Worm (Caenorhabditis elegans): ENCODE data around the gene C26B9.5.
A peak's percentile ranks its signal among the peaks of the same experiment; 100 is the strongest.

C26B9.5 gene

DNA sequence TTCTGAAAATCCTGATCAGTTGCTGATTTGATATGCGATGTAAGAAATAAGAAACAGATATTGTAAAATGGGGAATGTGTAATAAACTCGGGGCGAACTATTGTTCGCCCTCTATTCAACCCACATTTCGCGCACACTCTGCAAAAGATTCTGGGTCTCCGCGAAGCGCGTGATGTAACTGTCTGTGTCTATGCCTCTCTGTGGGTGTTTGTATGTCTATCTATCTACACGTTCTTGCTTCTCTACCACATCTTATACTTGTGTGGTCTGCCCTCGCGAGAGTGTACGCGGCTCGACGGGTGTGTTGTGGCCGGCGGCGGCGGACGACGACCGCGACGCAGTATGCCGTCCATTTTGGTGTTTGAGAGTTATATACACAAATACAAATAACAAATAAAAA is 7.2 kb downstream of the C26B9.5 start (continued):
- TF ChIP-seq crh-2 (tag; optimal IDR thresholded peaks at IDR 0.05) (peak; percentile 77), nhr-11 (tag; optimal IDR thresholded peaks at IDR 0.05) (no peak), elt-3 (tag; optimal IDR thresholded peaks at IDR 0.05) (no peak), nhr-21 (tag; optimal IDR thresholded peaks at IDR 0.05) (peak; percentile 35), lsy-2 (tag; optimal IDR thresholded peaks at IDR 0.05) (peak in 1 of 2 experiments; percentile 62), R02D3.7 (tag; optimal IDR thresholded peaks at IDR 0.05) (no peak), unc-39 (tag; optimal IDR thresholded peaks at IDR 0.05) (no peak), blmp-1 (tag; optimal IDR thresholded peaks at IDR 0.05; ENCODE audit: insufficient read depth) (no peak), alr-1 (tag; optimal IDR thresholded peaks at IDR 0.05) (no peak), unc-55 (GFP tag; optimal IDR thresholded peaks at IDR 0.05) (peak; percentile 77)

DNA sequence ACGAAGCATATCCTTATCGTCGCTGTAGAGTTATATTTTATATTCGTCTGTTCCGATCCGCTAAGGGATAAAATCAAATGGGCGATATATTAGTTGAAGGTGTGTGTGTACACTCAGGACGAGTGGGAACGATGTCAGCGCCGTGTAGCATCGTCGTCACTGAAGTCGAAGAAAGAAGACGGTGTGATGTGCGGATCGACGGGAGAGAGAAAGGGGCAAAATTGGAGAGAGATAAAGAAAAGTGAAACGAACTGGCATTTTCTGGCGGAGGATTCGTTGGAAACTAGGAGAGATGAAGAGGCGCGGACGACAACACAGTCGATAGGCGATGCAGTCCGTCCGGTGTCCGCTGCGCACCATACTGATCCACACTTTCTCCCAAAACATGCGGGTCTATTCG is 8.7 kb downstream of the C26B9.5 start, which contains the start of gene C26B9.3:
Gene C26B9.3 (plus strand): TSS at position 343 of the 400 bp plus-strand sequence.
- no peak for TF ChIP-seq lin-13 (GFP tag; optimal IDR thresholded peaks at IDR 0.05)
- no peak for TF ChIP-seq unc-55 (GFP tag; optimal IDR thresholded peaks at IDR 0.05)
- TF ChIP-seq blmp-1 (tag; optimal IDR thresholded peaks at IDR 0.05; ENCODE audit: insufficient read depth), result peak; percentile 87
- TF ChIP-seq nhr-21 (tag; optimal IDR thresholded peaks at IDR 0.05), result peak; percentile 24
- no peak for TF ChIP-seq ama-1 (optimal IDR thresholded peaks at IDR 0.05)
- TF ChIP-seq nhr-12 (tag; optimal IDR thresholded peaks at IDR 0.05), result no peak
- TF ChIP-seq fos-1 (tag; optimal IDR thresholded peaks at IDR 0.05), result peak; percentile 14

DNA sequence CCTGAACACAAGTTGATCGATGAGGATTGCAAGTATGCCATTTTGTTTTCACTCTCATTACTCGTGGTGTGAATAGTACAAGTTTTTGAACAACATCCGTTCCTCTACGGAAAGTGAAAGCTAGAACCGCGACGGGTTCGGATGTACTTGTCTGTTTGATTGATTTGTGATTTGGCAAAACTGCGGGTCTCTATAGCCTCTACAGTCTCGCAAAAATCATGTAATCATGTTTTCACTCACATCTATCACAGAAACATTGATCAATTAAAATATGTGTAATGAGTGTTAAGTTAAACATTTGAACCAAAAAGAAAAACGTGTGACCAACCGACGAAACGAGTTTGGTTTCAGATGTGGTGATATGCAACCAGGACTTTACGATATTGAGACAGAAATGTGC is 10.1 kb downstream of the C26B9.5 start:
- TF ChIP-seq ceh-16 (tag; optimal IDR thresholded peaks at IDR 0.05), result no peak
- no peak for TF ChIP-seq dmd-4 (tag; optimal IDR thresholded peaks at IDR 0.05)
- TF ChIP-seq egl-27 (tag; optimal IDR thresholded peaks at IDR 0.05), result peak; percentile 15
- TF ChIP-seq ztf-11 (tag; optimal IDR thresholded peaks at IDR 0.05), result no peak
- no peak for TF ChIP-seq elt-3 (tag; optimal IDR thresholded peaks at IDR 0.05)
- no peak for TF ChIP-seq nhr-23 (tag; optimal IDR thresholded peaks at IDR 0.05)
- TF ChIP-seq nhr-237 (tag; optimal IDR thresholded peaks at IDR 0.05), result no peak
- TF ChIP-seq sma-3 (GFP tag; optimal IDR thresholded peaks at IDR 0.05), result peak; percentile 16
- no peak for TF ChIP-seq lin-39 (tag; optimal IDR thresholded peaks at IDR 0.05)
- TF ChIP-seq ztf-1 (GFP tag; conservative IDR thresholded peaks at IDR 0.05), result no peak
- TF ChIP-seq sma-9 (GFP tag; optimal IDR thresholded peaks at IDR 0.05), result peak; percentile 45
- TF ChIP-seq sma-9 (tag; optimal IDR thresholded peaks at IDR 0.05), result no peak
- peak; percentile 69 for TF ChIP-seq nhr-25 (tag; optimal IDR thresholded peaks at IDR 0.05)
- peak; percentile 17 for TF ChIP-seq nhr-21 (tag; optimal IDR thresholded peaks at IDR 0.05)
- TF ChIP-seq fos-1 (tag; optimal IDR thresholded peaks at IDR 0.05), result no peak
- no peak for TF ChIP-seq nhr-11 (tag; optimal IDR thresholded peaks at IDR 0.05)
- no peak for TF ChIP-seq nhr-6 (tag; optimal IDR thresholded peaks at IDR 0.05)
- no peak for TF ChIP-seq ztf-4 (tag; optimal IDR thresholded peaks at IDR 0.05)
- TF ChIP-seq blmp-1 (tag; optimal IDR thresholded peaks at IDR 0.05; ENCODE audit: insufficient read depth), result peak; percentile 94
- peak; percentile 9 for TF ChIP-seq unc-62 (GFP tag; optimal IDR thresholded peaks at IDR 0.05)
- TF ChIP-seq nhr-12 (tag; optimal IDR thresholded peaks at IDR 0.05), result no peak

DNA sequence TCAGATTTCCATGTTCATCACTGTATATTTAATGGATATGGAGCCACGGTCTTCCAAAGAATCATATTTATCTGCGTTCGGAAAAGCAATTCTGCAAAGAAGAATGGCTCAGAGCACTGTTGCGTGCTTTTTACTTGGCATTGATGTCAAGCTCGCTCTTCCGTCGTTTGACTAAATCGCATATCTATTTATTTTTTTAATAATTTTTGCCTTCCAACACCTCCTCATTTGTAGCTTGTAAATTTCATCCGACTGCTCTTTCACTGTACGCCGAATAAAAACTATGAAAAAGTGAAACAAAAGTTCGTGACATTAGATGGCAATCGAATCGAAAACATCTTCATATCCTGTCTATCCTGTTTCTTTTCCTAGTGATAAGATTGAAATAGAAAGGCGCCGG is 10.6 kb downstream of the C26B9.5 start, which contains the start of gene C26B9.2:
Gene C26B9.2 (plus strand): TSS at position 301 of the 400 bp plus-strand sequence.
- TF ChIP-seq nhr-77 (tag; optimal IDR thresholded peaks at IDR 0.05) (no peak), ztf-11 (tag; optimal IDR thresholded peaks at IDR 0.05) (no peak), Y55F3AM.14 (GFP tag; optimal IDR thresholded peaks at IDR 0.05) (no peak), nhr-25 (tag; optimal IDR thresholded peaks at IDR 0.05) (no peak), ztf-1 (GFP tag; conservative IDR thresholded peaks at IDR 0.05) (no peak), elt-1 (tag; optimal IDR thresholded peaks at IDR 0.05) (no peak), gmeb-1 (tag; optimal IDR thresholded peaks at IDR 0.05) (no peak), ceh-82 (tag; optimal IDR thresholded peaks at IDR 0.05) (no peak), sma-3 (GFP tag; optimal IDR thresholded peaks at IDR 0.05) (no peak), nhr-12 (tag; optimal IDR thresholded peaks at IDR 0.05) (no peak), nhr-23 (tag; optimal IDR thresholded peaks at IDR 0.05) (no peak), alr-1 (tag; optimal IDR thresholded peaks at IDR 0.05) (no peak), ztf-4 (tag; optimal IDR thresholded peaks at IDR 0.05) (no peak), unc-39 (tag; optimal IDR thresholded peaks at IDR 0.05) (no peak), sma-9 (GFP tag; optimal IDR thresholded peaks at IDR 0.05) (no peak), sma-9 (tag; optimal IDR thresholded peaks at IDR 0.05) (no peak), fos-1 (tag; optimal IDR thresholded peaks at IDR 0.05) (no peak), mdl-1 (tag; optimal IDR thresholded peaks at IDR 0.05) (no peak), unc-62 (GFP tag; optimal IDR thresholded peaks at IDR 0.05) (no peak), zag-1 (tag; optimal IDR thresholded peaks at IDR 0.05) (no peak)
